Worm (Caenorhabditis elegans) whole organism, mixed stage, embryonic: ENCODE results near the gene T06C10.3.

Experiments
- blmp-1 ChIP-seq: fragments of 150-350 bp; optimal IDR thresholded peaks from 2 replicates; lab custom pipeline; 2014; ENCODE audit warnings: missing biosample characterization, missing genetic modification characterization
- ceh-39 ChIP-seq: fragments of 150-350 bp; optimal IDR thresholded peaks from 2 replicates; lab custom pipeline; 2014; ENCODE audit warnings: missing biosample characterization, missing genetic modification characterization
- drap-1 ChIP-seq: fragments of 200-800 bp; sonication (Bioruptor generic); optimal IDR thresholded peaks from 3 replicates; lab custom pipeline; 2018; ENCODE audit warnings: mild to moderate bottlenecking, missing genetic modification characterization, missing compliant biosample characterization
- elt-3 ChIP-seq: fragments of 150-350 bp; optimal IDR thresholded peaks from 2 replicates; lab custom pipeline; 2014; ENCODE audit warnings: missing biosample characterization, missing genetic modification characterization
- flh-1 ChIP-seq: fragments of 200-800 bp; sonication (Bioruptor generic); optimal IDR thresholded peaks from 2 replicates; lab custom pipeline; 2018; ENCODE audit warnings: mild to moderate bottlenecking, missing genetic modification characterization, moderate library complexity, missing compliant biosample characterization
- lin-32 ChIP-seq: fragments of 200-800 bp; sonication (Bioruptor generic); optimal IDR thresholded peaks from 2 replicates; lab custom pipeline; 2018; ENCODE audit warnings: mild to moderate bottlenecking, missing genetic modification characterization, missing compliant biosample characterization
- mep-1 ChIP-seq: fragments of 150-350 bp; optimal IDR thresholded peaks from 2 replicates; lab custom pipeline; 2017; ENCODE audit warnings: missing biosample characterization, missing genetic modification reagents, missing genetic modification characterization, inconsistent platforms
- nhr-12 ChIP-seq: fragments of 150-350 bp; optimal IDR thresholded peaks from 2 replicates; lab custom pipeline; 2014; ENCODE audit warnings: missing biosample characterization, missing genetic modification characterization
- nhr-237 ChIP-seq: fragments of 150-350 bp; optimal IDR thresholded peaks from 2 replicates; lab custom pipeline; 2014; ENCODE audit warnings: missing biosample characterization, missing genetic modification characterization
- nhr-28 ChIP-seq: fragments of 150-350 bp; optimal IDR thresholded peaks from 2 replicates; lab custom pipeline; 2014; ENCODE audit warnings: missing biosample characterization, missing genetic modification characterization
- pha-4 ChIP-seq: fragments of 150-350 bp; optimal IDR thresholded peaks from 2 replicates; lab custom pipeline; 2018; ENCODE audit warnings: missing biosample characterization, missing genetic modification reagents, missing genetic modification characterization
- snpc-4 ChIP-seq: fragments of 150-350 bp; optimal IDR thresholded peaks from 2 replicates; lab custom pipeline; 2014; ENCODE audit warnings: missing biosample characterization, missing genetic modification characterization
- unc-62 ChIP-seq: fragments of 150-350 bp; optimal IDR thresholded peaks from 2 replicates; lab custom pipeline; 2014; ENCODE audit warnings: missing biosample characterization, missing genetic modification reagents, missing genetic modification characterization
- ztf-11 ChIP-seq: fragments of 150-350 bp; optimal IDR thresholded peaks from 2 replicates; lab custom pipeline; 2014; ENCODE audit warnings: missing biosample characterization, missing genetic modification characterization

ce11 chrIV:7841218-7841617, 29.3 kb upstream of the T06C10.3 start:
- TF ChIP-seq nhr-28 (tag; lab: Kevin White, UChicago): no peak
- no peak for TF ChIP-seq nhr-237
- no peak for TF ChIP-seq nhr-12 (tag; lab: Kevin White, UChicago)
- TF ChIP-seq mep-1 (tag; lab: Kevin White, UChicago): no peak
- no peak for TF ChIP-seq pha-4 (tag; lab: Kevin White, UChicago)
- no peak for TF ChIP-seq ztf-11 (tag; lab: Kevin White, UChicago)
- TF ChIP-seq elt-3 (tag; lab: Kevin White, UChicago): no peak
- TF ChIP-seq blmp-1 (tag; lab: Kevin White, UChicago): no peak
- no peak for TF ChIP-seq lin-32
- no peak for TF ChIP-seq drap-1
- TF ChIP-seq ceh-39 (tag; lab: Kevin White, UChicago): no peak
- no peak for TF ChIP-seq snpc-4
- TF ChIP-seq unc-62 (GFP tag; lab: Kevin White, UChicago): no peak
- no peak for TF ChIP-seq flh-1 (GFP tag; lab: Kevin White, UChicago)
